Fruit fly (Drosophila melanogaster) whole organism, larva: ENCODE results near the gene MBD-like.

Experiments
- noc ChIP-seq: fragments of 200-800 bp; sonication (Bioruptor generic); optimal IDR thresholded peaks from 3 replicates; lab custom pipeline; 2019; ENCODE audit warnings: missing biosample characterization, mild to moderate bottlenecking, missing genetic modification characterization, moderate library complexity

The MBD-like gene

dm6 chr3R:9534595-9535217 lies 24.9 kb upstream of the MBD-like start:
- TF ChIP-seq noc: no peak

dm6 chr3R:9543495-9544180 lies 15.9 kb upstream of the MBD-like start:
- TF ChIP-seq noc: no peak

dm6 chr3R:9546808-9547381 lies 12.7 kb upstream of the MBD-like start:
- TF ChIP-seq noc: no peak

- TF ChIP-seq noc: no peak
These were observed 10.8 kb upstream of the MBD-like start for dm6 chr3R:9548769-9549168.

dm6 chr3R:9550265-9551012 lies 9.1 kb upstream of the MBD-like start:
- TF ChIP-seq noc: no peak

- TF ChIP-seq noc: no peak
These were observed 8.4 kb upstream of the MBD-like start for dm6 chr3R:9551013-9551658.

- TF ChIP-seq noc: peak; percentile 61
These were observed 7.7 kb upstream of the MBD-like start, which contains the start of the genes mura and RnpS1 for dm6 chr3R:9551659-9552435. TSS of gene mura (minus strand) at chr3R:9551806. TSS of gene RnpS1 (plus strand) at chr3R:9552034.

- TF ChIP-seq noc: peak; percentile 50
These were observed 4.1 kb upstream of the MBD-like start, which contains the start of the genes CG9386 and BckdhA for dm6 chr3R:9555334-9555974. TSS of gene CG9386 (minus strand) at chr3R:9555408. TSS of gene BckdhA (plus strand) at chr3R:9555785.

- TF ChIP-seq noc: no peak
These were observed 1.6 kb downstream of the MBD-like start for dm6 chr3R:9561121-9561520.

- no peak for TF ChIP-seq noc
These were observed 3.9 kb downstream of the MBD-like start, which contains the start of the genes CG9393 and Vps45 for dm6 chr3R:9563240-9563992. TSS of gene CG9393 (minus strand) at chr3R:9563673. TSS of gene Vps45 (plus strand) at chr3R:9563924.

dm6 chr3R:9565895-9566294 lies 6.3 kb downstream of the MBD-like start, which contains the start of gene CG16789:
TSS of gene CG16789 (plus strand) at chr3R:9566195.
- TF ChIP-seq noc: no peak

- TF ChIP-seq noc: no peak
These were observed 10.6 kb downstream of the MBD-like start, which contains the start of gene CG16790 for dm6 chr3R:9570114-9570513. TSS of gene CG16790 (minus strand) at chr3R:9570214.

dm6 chr3R:9570657-9571056 lies 11.1 kb downstream of the MBD-like start:
- no peak for TF ChIP-seq noc

- TF ChIP-seq noc: no peak
These were observed 12.0 kb downstream of the MBD-like start, which contains the start of gene CG9396 for dm6 chr3R:9571523-9571922. TSS of gene CG9396 (minus strand) at chr3R:9571623.
